Worm (Caenorhabditis elegans): ENCODE data around the gene dyrb-1.

DNA sequence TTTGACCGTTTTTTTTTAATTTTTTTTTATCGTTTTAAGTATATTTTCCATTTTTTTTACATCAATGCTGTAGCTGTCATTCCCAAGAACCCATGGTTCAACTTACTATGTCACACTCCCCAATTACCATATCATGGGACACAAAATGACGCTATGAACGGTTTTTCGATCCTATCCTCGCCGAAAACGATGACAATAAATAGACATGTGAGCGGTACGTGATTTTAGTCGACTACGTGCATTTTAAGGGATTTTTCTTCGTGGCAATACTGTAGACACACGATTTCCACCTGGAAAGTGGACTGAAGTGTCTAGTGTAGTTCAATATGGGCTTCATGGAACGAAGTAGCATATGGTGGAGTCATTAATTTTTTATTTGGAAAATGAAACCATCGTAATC, 49.3 kb upstream of the dyrb-1 start:
- TF ChIP-seq unc-130 (tag; optimal IDR thresholded peaks at IDR 0.05) (no peak), ama-1 (optimal IDR thresholded peaks at IDR 0.05) (no peak), fkh-8 (tag; optimal IDR thresholded peaks at IDR 0.05) (no peak), dpl-1 (GFP tag; optimal IDR thresholded peaks at IDR 0.05) (no peak), lsy-2 (tag; optimal IDR thresholded peaks at IDR 0.05) (no peak), nhr-28 (tag; optimal IDR thresholded peaks at IDR 0.05) (no peak), zag-1 (tag; optimal IDR thresholded peaks at IDR 0.05) (no peak), unc-86 (tag; optimal IDR thresholded peaks at IDR 0.05) (no peak), ztf-4 (tag; optimal IDR thresholded peaks at IDR 0.05) (no peak), fos-1 (tag; optimal IDR thresholded peaks at IDR 0.05) (no peak), nhr-12 (tag; optimal IDR thresholded peaks at IDR 0.05) (no peak), aly-2 (tag; optimal IDR thresholded peaks at IDR 0.05) (no peak), nhr-11 (tag; optimal IDR thresholded peaks at IDR 0.05) (no peak), egl-27 (tag; optimal IDR thresholded peaks at IDR 0.05) (no peak)
